Worm (Caenorhabditis elegans) whole organism, young adult: ENCODE results near the gene F19G12.9.

Experiments used
- B0019.2 ChIP-seq: fragments of 200-800 bp; sonication (Bioruptor generic); conservative IDR thresholded peaks from 2 replicates; pipeline ENCODE4 v1.3.6; 2022; ENCODE audit warnings: missing genetic modification reagents, missing genetic modification characterization, missing compliant biosample characterization
- F49E8.2 ChIP-seq: sonication (generic microtip); optimal IDR thresholded peaks from 3 replicates; lab custom pipeline; 2017; ENCODE audit warnings: missing genetic modification characterization, mild to moderate bottlenecking, missing compliant biosample characterization, antibody characterized with exemption, moderate library complexity; ENCODE audit not compliant: insufficient read depth
- Y53G8AR.9 ChIP-seq: fragments of 200-800 bp; sonication (Bioruptor generic); conservative IDR thresholded peaks from 2 replicates; pipeline ENCODE4 v1.3.6; 2022; ENCODE audit warnings: missing genetic modification reagents, missing genetic modification characterization, missing compliant biosample characterization
- Y95B8A.8 ChIP-seq: fragments of 200-800 bp; sonication (Bioruptor generic); IDR thresholded peaks from 2 replicates; pipeline ENCODE4 v1.3.6; 2022; ENCODE audit warnings: missing genetic modification reagents, missing genetic modification characterization, missing compliant biosample characterization
- dox-1 ChIP-seq: fragments of 200-800 bp; sonication (Bioruptor generic); IDR thresholded peaks from 2 replicates; pipeline ENCODE4 v1.3.6; 2022; ENCODE audit warnings: missing genetic modification reagents, missing genetic modification characterization, missing compliant biosample characterization
- ekl-4 ChIP-seq: fragments of 200-800 bp; sonication (Bioruptor generic); IDR thresholded peaks from 2 replicates; pipeline ENCODE4 v1.3.6; 2022; ENCODE audit warnings: missing genetic modification reagents, missing genetic modification characterization, missing compliant biosample characterization
- nfya-1 ChIP-seq: sonication (generic microtip); optimal IDR thresholded peaks from 2 replicates; lab custom pipeline; 2017; ENCODE audit warnings: antibody characterized with exemption, missing compliant biosample characterization, missing genetic modification characterization, borderline replicate concordance; ENCODE audit not compliant: insufficient read depth
- nhr-90 ChIP-seq: sonication (generic microtip); optimal IDR thresholded peaks from 2 replicates; lab custom pipeline; 2016; ENCODE audit warnings: missing genotype, mild to moderate bottlenecking, missing genetic modification characterization, missing compliant biosample characterization
- pha-4 ChIP-seq: fragments of 150-350 bp; sonication (generic microtip); optimal IDR thresholded peaks from 2 replicates; lab custom pipeline; 2014; ENCODE audit warnings: missing biosample characterization, missing genetic modification reagents, missing genetic modification characterization
- snpc-1.1 ChIP-seq: sonication (generic microtip); optimal IDR thresholded peaks from 2 replicates; lab custom pipeline; 2017; ENCODE audit warnings: missing genetic modification characterization, mild to moderate bottlenecking, missing compliant biosample characterization, antibody characterized with exemption, moderate library complexity, missing genotype, missing genetic modification reagents; ENCODE audit not compliant: insufficient read depth
- tbx-9 ChIP-seq: sonication (generic microtip); optimal IDR thresholded peaks from 2 replicates; lab custom pipeline; 2016; ENCODE audit warnings: borderline replicate concordance, missing genetic modification characterization, inconsistent platforms, missing compliant biosample characterization
- unc-62 ChIP-seq: fragments of 150-350 bp; optimal IDR thresholded peaks from 2 replicates; lab custom pipeline; 2014; ENCODE audit warnings: missing biosample characterization, missing genetic modification reagents, missing genetic modification characterization

- TF ChIP-seq Y95B8A.8 (GFP tag; lab: Robert Waterston, UW), result no peak
- TF ChIP-seq nhr-90 (tag; lab: Kevin White, UChicago), result no peak
- TF ChIP-seq nfya-1 (tag; lab: Kevin White, UChicago), result no peak
- TF ChIP-seq unc-62 (GFP tag; lab: Kevin White, UChicago), result no peak
- no peak for TF ChIP-seq ekl-4 (GFP tag; lab: Robert Waterston, UW)
- no peak for TF ChIP-seq B0019.2 (GFP tag; lab: Robert Waterston, UW)
- no peak for TF ChIP-seq tbx-9 (tag; lab: Kevin White, UChicago)
- TF ChIP-seq dox-1, result no peak
- TF ChIP-seq Y53G8AR.9, result no peak
- no peak for TF ChIP-seq F49E8.2 (tag; lab: Kevin White, UChicago)
- TF ChIP-seq snpc-1.1 (tag; lab: Kevin White, UChicago), result no peak
- no peak for TF ChIP-seq pha-4 (tag; lab: Kevin White, UChicago)
These were observed 6.2 kb upstream of the F19G12.9 start, which contains the start of gene srh-19 for ce11 chrX:1412844-1413243.
